Fruit fly (Drosophila melanogaster) S2 (cell line): ENCODE results near the gene Dus3.

Source experiments
- CG8478 ChIP-seq: fragments of >200 bp; optimal IDR thresholded peaks from 2 replicates; lab custom pipeline; 2018
- CTCF ChIP-seq, 2 experiments: fragments of >200 bp; optimal IDR thresholded peaks; 2 replicates each; lab custom pipeline; 2018

dm6 chr2L:19750571-19750970 is 8.1 kb upstream of the Dus3 start:
- TF ChIP-seq CG8478 (lab: Kevin White, UChicago) (no peak), CTCF (optimal IDR thresholded peaks at IDR 0.05; lab: Kevin White, UChicago) (no peak)
